Fruit fly (Drosophila melanogaster): ENCODE data around the gene CG33284.

DNA sequence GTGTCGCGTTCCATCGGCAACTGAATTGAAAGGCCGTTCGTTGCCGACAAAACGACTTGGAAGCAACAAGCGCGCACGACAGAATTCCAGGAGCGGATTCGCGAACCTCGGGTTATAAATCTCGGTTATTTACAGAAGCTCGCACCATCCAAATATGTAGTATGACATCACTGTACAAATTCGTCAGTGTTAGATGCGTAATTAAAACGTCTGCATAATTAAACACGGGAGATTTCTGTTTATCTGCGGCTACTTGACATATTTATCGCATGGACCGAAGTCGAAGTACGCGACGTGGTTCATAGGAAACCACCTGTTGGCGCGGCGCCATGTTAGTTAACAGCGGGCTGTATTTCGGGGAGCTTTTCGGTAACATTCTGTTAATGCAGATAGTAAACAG, 48.4 kb downstream of the CG33284 start, which contains the start of gene Ac78C:
- TF ChIP-seq EcR (GFP tag; optimal IDR thresholded peaks at IDR 0.05): no peak
- TF ChIP-seq pan (optimal IDR thresholded peaks at IDR 0.05): no peak

All from whole organism.